Fruit fly (Drosophila melanogaster): ENCODE measurements around the gene ND-B22.

Gene ND-B22

dm6 chr2L:13368940-13369339, 2.0 kb downstream of the ND-B22 start, which contains the start of gene CG31855:
TSS of gene CG31855 (plus strand) at chr2L:13369204.
- TF ChIP-seq CG7928 (GFP tag; optimal IDR thresholded peaks at IDR 0.05) (peak; percentile 44), Dll (GFP tag; IDR thresholded peaks at IDR 0.05; ENCODE audit: partially characterized antibody) (no peak), lmd (GFP tag; IDR thresholded peaks at IDR 0.05) (peak; percentile 81), NfI (GFP tag; optimal IDR thresholded peaks at IDR 0.05) (peak; percentile 91), Hr51 (GFP tag; optimal IDR thresholded peaks at IDR 0.05) (peak; percentile 81 to 82), Lim3 (GFP tag; IDR thresholded peaks at IDR 0.05) (no peak), Sox102F (GFP tag; optimal IDR thresholded peaks at IDR 0.05) (peak; percentile 71), CG11696 (GFP tag; IDR thresholded peaks at IDR 0.05) (peak; percentile 25; the same call in 1 of the 2 replicates), CoRest (tag; optimal IDR thresholded peaks at IDR 0.05) (peak; percentile 78), Sox100B (GFP tag; optimal IDR thresholded peaks at IDR 0.05) (peak; percentile 74), CG11085 (GFP tag; IDR thresholded peaks at IDR 0.05) (peak; percentile 82), lov (optimal IDR thresholded peaks at IDR 0.05) (no peak), lov (GFP tag; IDR thresholded peaks at IDR 0.05) (peak; percentile 62; the same call in 1 of the 3 replicates), Nf-YC (tag; optimal IDR thresholded peaks at IDR 0.05) (peak; percentile 66), Ravus (GFP tag; IDR thresholded peaks at IDR 0.05) (peak; percentile 9; the same call in 1 of the 2 replicates), her (GFP tag; optimal IDR thresholded peaks at IDR 0.05) (peak; percentile 73), CG6175 (GFP tag; IDR thresholded peaks at IDR 0.05) (0 out of 3 replicates have a peak, but pooled peaks have one; percentile 30), Six4 (GFP tag; optimal IDR thresholded peaks at IDR 0.05) (peak; percentile 68), CG10147 (GFP tag; optimal IDR thresholded peaks at IDR 0.05) (peak; percentile 66), Awh (GFP tag; IDR thresholded peaks at IDR 0.05) (peak; percentile 46; the same call in 1 of the 2 replicates), otp (GFP tag; IDR thresholded peaks at IDR 0.05) (peak; percentile 53; the same call in 1 of the 3 replicates), CG2712 (tag; optimal IDR thresholded peaks at IDR 0.05) (peak; percentile 80), Adf1 (GFP tag; IDR thresholded peaks at IDR 0.05) (no peak; the same call in 1 of the 2 replicates), ci (GFP tag; IDR thresholded peaks at IDR 0.05) (peak; percentile 84), CG6689 (GFP tag; IDR thresholded peaks at IDR 0.05) (peak; percentile 63), Stat92E (GFP tag; optimal IDR thresholded peaks at IDR 0.05) (no peak), dysf (GFP tag; IDR thresholded peaks at IDR 0.05) (peak; percentile 83), ttk (GFP tag; IDR thresholded peaks at IDR 0.05) (peak; percentile 69), danr (GFP tag; IDR thresholded peaks at IDR 0.05) (no peak), B-H2 (GFP tag; optimal IDR thresholded peaks at IDR 0.05) (peak; percentile 94), CG8359 (GFP tag; optimal IDR thresholded peaks at IDR 0.05; ENCODE audit: borderline replicate concordance) (no peak), CG10654 (GFP tag; optimal IDR thresholded peaks at IDR 0.05) (peak; percentile 76), CG10543 (GFP tag; optimal IDR thresholded peaks at IDR 0.05) (peak; percentile 86), Neu2 (GFP tag; optimal IDR thresholded peaks at IDR 0.05; ENCODE audit: borderline replicate concordance) (no peak), CG12299 (tag; optimal IDR thresholded peaks at IDR 0.05) (peak; percentile 78), cas (GFP tag; IDR thresholded peaks at IDR 0.05) (peak; percentile 84), CG11247 (GFP tag; IDR thresholded peaks at IDR 0.05) (peak; percentile 85), CG11560 (tag; IDR thresholded peaks at IDR 0.05) (no peak), ash1 (GFP tag; optimal IDR thresholded peaks at IDR 0.05) (no peak), B-H1 (GFP tag; IDR thresholded peaks at IDR 0.05) (peak; percentile 19; the same call in 1 of the 3 replicates), Ada2b (GFP tag; IDR thresholded peaks at IDR 0.05) (peak; percentile 74), Myb (GFP tag; optimal IDR thresholded peaks at IDR 0.05) (peak; percentile 65), CG17802 (tag; optimal IDR thresholded peaks at IDR 0.05) (peak; percentile 42), gro (GFP tag; optimal IDR thresholded peaks at IDR 0.05) (peak; percentile 91), crp (GFP tag; optimal IDR thresholded peaks at IDR 0.05) (peak in 1 of 2 experiments; percentile 42), CG14860 (GFP tag; IDR thresholded peaks at IDR 0.05; ENCODE audit: partially characterized antibody) (no peak), CG1832 (GFP tag; optimal IDR thresholded peaks at IDR 0.05) (no peak), CG14667 (GFP tag; IDR thresholded peaks at IDR 0.05) (peak; percentile 64), yki (optimal IDR thresholded peaks at IDR 0.05) (no peak), CG2199 (GFP tag; IDR thresholded peaks at IDR 0.05) (no peak), btn (GFP tag; optimal IDR thresholded peaks at IDR 0.05) (no peak)

Data from whole organism, embryonic.